Fruit fly (Drosophila melanogaster): ENCODE measurements around the gene Mst87F.

Gene Mst87F

dm6 chr3R:13794666-13795055 is 33.1 kb downstream of the Mst87F start (continued):
- no peak for TF ChIP-seq BtbVII (GFP tag; optimal IDR thresholded peaks at IDR 0.05)
- TF ChIP-seq abd-A (tag; optimal IDR thresholded peaks at IDR 0.05) = peak; percentile 61
- TF ChIP-seq Blimp-1 (GFP tag; optimal IDR thresholded peaks at IDR 0.05) = peak; percentile 29
- peak; percentile 1 for TF ChIP-seq CG8281 (tag; optimal IDR thresholded peaks at IDR 0.05)
- TF ChIP-seq Trl (optimal IDR thresholded peaks at IDR 0.05) = peak; percentile 89
- no peak for TF ChIP-seq Trl (GFP tag; optimal IDR thresholded peaks at IDR 0.05)
- peak; percentile 50; the same call in 1 of the 2 replicates for TF ChIP-seq vvl (GFP tag; IDR thresholded peaks at IDR 0.05)
- TF ChIP-seq sens (GFP tag) = peak; percentile 75
- TF ChIP-seq Pdp1 (GFP tag; optimal IDR thresholded peaks at IDR 0.05) = peak in 1 of 2 experiments; percentile 55
- 0 out of 2 replicates have a peak, but pooled peaks have one; percentile 35 for TF ChIP-seq Xrp1 (GFP tag; IDR thresholded peaks at IDR 0.05)
- TF ChIP-seq ci (GFP tag; IDR thresholded peaks at IDR 0.05) = 0 out of 3 replicates have a peak, but pooled peaks have one; percentile 46
- TF ChIP-seq CG10321 (GFP tag; IDR thresholded peaks at IDR 0.05) = peak; percentile 71
- TF ChIP-seq CG8478 (optimal IDR thresholded peaks at IDR 0.05) = peak; percentile 86
- peak in 1 of 2 experiments; percentile 19 for TF ChIP-seq crp (GFP tag; optimal IDR thresholded peaks at IDR 0.05)
- TF ChIP-seq CG3065 (GFP tag; optimal IDR thresholded peaks at IDR 0.05) = no peak
- no peak for TF ChIP-seq CG3281 (GFP tag; optimal IDR thresholded peaks at IDR 0.05)
- TF ChIP-seq tll (GFP tag; optimal IDR thresholded peaks at IDR 0.05) = peak in 1 of 2 experiments; percentile 7
- no peak for TF ChIP-seq klu (GFP tag; IDR thresholded peaks at IDR 0.05)
- peak; percentile 87; the same call in 2 of the 4 replicates for TF ChIP-seq chinmo (GFP tag; IDR thresholded peaks at IDR 0.05; ENCODE audit: partially characterized antibody)
- TF ChIP-seq unc-4 (GFP tag; IDR thresholded peaks at IDR 0.05; ENCODE audit: partially characterized antibody) = 0 out of 2 replicates have a peak, but pooled peaks have one; percentile 17
- TF ChIP-seq bowl (GFP tag; IDR thresholded peaks at IDR 0.05) = no peak
- TF ChIP-seq otp (GFP tag; IDR thresholded peaks at IDR 0.05) = 0 out of 3 replicates have a peak, but pooled peaks have one; percentile 5
- TF ChIP-seq CG14710 (tag; optimal IDR thresholded peaks at IDR 0.05) = peak; percentile 1
- TF ChIP-seq oc (tag; optimal IDR thresholded peaks at IDR 0.05) = peak; percentile 32
- TF ChIP-seq CG12769 (tag; optimal IDR thresholded peaks at IDR 0.05) = peak; percentile 56
- TF ChIP-seq CG8290 (GFP tag; optimal IDR thresholded peaks at IDR 0.05) = no peak
- TF ChIP-seq CG8290 (tag; optimal IDR thresholded peaks at IDR 0.05) = peak in 1 of 2 experiments; percentile 70
- peak in 1 of 2 experiments; percentile 14 for TF ChIP-seq bsh (GFP tag; optimal IDR thresholded peaks at IDR 0.05)
- TF ChIP-seq sd (tag; optimal IDR thresholded peaks at IDR 0.05) = peak; percentile 81
- no peak for TF ChIP-seq gt (GFP tag; IDR thresholded peaks at IDR 0.05)
- TF ChIP-seq CG15011 (GFP tag; optimal IDR thresholded peaks at IDR 0.05) = no peak
- TF ChIP-seq trem (tag; optimal IDR thresholded peaks at IDR 0.05) = no peak
- peak; percentile 76 for TF ChIP-seq CG5180 (GFP tag; optimal IDR thresholded peaks at IDR 0.05)
- peak; percentile 50 for TF ChIP-seq CG8924 (tag; optimal IDR thresholded peaks at IDR 0.05)
- TF ChIP-seq CG15479 (GFP tag; optimal IDR thresholded peaks at IDR 0.05) = peak; percentile 48
- peak; percentile 46 for TF ChIP-seq Nf-YB (GFP tag; optimal IDR thresholded peaks at IDR 0.05)
- TF ChIP-seq PHDP (tag; optimal IDR thresholded peaks at IDR 0.05) = no peak

DNA sequence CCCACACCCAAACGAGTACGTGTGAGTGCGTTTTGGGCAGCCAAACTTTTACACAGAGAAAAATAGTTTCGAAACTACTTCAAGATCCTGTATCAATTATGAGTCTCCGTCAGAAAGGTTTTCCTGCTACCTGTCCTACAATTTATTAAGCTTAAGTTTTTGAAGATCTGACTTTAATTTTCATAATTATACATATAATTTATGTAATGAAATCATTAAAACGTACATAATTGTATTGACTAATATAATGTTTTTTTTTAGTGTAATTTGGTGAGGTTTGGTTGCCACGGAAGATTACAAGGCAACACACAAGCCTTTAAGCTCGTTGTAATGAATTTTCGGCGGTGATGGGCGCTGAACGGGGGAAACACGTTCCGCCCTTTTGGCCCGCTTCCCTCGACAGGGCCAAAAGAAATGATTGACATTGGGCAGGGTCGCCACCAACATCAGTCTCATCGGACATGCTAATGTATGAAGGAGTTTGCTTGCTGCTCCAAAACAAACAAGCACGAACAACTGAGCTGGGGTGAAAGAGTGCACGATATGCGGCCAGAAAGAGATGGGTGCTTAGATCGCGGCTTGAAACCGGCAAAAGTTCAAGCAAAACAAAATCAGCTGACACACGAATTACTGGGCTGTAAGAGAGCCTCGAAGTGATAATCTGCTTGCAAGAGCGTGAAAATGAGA is 33.7 kb downstream of the Mst87F start:
- TF ChIP-seq Gug (GFP tag; IDR thresholded peaks at IDR 0.05) (peak; percentile 42; the same call in 3 of the 4 replicates), sisA (GFP tag; IDR thresholded peaks at IDR 0.05) (peak; percentile 71), fd64A (GFP tag; optimal IDR thresholded peaks at IDR 0.05) (no peak), Hr78 (GFP tag; optimal IDR thresholded peaks at IDR 0.05) (peak in 1 of 2 experiments; percentile 67), inv (GFP tag; IDR thresholded peaks at IDR 0.05; ENCODE audit: partially characterized antibody) (no peak), gt (GFP tag; IDR thresholded peaks at IDR 0.05) (peak; percentile 23; the same call in 1 of the 2 replicates), CG17385 (GFP tag; optimal IDR thresholded peaks at IDR 0.05) (peak; percentile 52), CG8944 (GFP tag; optimal IDR thresholded peaks at IDR 0.05) (peak; percentile 18), Blimp-1 (GFP tag; optimal IDR thresholded peaks at IDR 0.05) (peak; percentile 82), sd (tag; optimal IDR thresholded peaks at IDR 0.05) (no peak), Hr3 (GFP tag; optimal IDR thresholded peaks at IDR 0.05) (peak; percentile 63), CG3838 (GFP tag; optimal IDR thresholded peaks at IDR 0.05) (peak; percentile 31), trh (GFP tag; optimal IDR thresholded peaks at IDR 0.05) (no peak), CG3065 (GFP tag; optimal IDR thresholded peaks at IDR 0.05) (no peak), CG4820 (GFP tag; optimal IDR thresholded peaks at IDR 0.05) (peak; percentile 58), Dek (tag; optimal IDR thresholded peaks at IDR 0.05) (peak; percentile 43)
